Worm (Caenorhabditis elegans) whole organism, young adult: Measurements from ENCODE around the gene ugt-52.
"Not testable (repeated sequence)": the region's sequence is repeated elsewhere in the genome, so short reads cannot be mapped to it uniquely, and the experiment has no call there.

ENCODE experiments used
- B0035.1 ChIP-seq: sonication (generic microtip); optimal IDR thresholded peaks from 2 replicates; lab custom pipeline; 2016; ENCODE audit warnings: missing genetic modification characterization, mild to moderate bottlenecking, missing compliant biosample characterization, missing genotype, missing genetic modification reagents
- ama-1 ChIP-seq, 3 experiments: fragments of 150-350 bp in 1 of 3; sonication (generic microtip) in 2 of 3; optimal IDR thresholded peaks; 2 replicates each; lab custom pipeline; 2014 to 2018; ENCODE audit warnings: missing biosample characterization in 2 of 3, missing genetic modification characterization in 2 of 3, missing genetic modification reagents in 2 of 3
- aptf-3 ChIP-seq: fragments of 200-800 bp; sonication (Bioruptor generic); IDR thresholded peaks from 2 replicates; pipeline ENCODE4 v1.3.6; 2022; ENCODE audit warnings: missing genetic modification characterization, missing compliant biosample characterization
- bed-1 ChIP-seq: fragments of 200-800 bp; sonication (Bioruptor generic); IDR thresholded peaks from 2 replicates; pipeline ENCODE4 v1.3.6; 2022; ENCODE audit warnings: missing genetic modification reagents, missing genetic modification characterization, missing compliant biosample characterization
- dpl-1 ChIP-seq: fragments of 150-350 bp; optimal IDR thresholded peaks from 2 replicates; lab custom pipeline; 2014; ENCODE audit warnings: missing biosample characterization, missing genetic modification reagents, missing genetic modification characterization
- him-1 ChIP-seq: sonication (generic microtip); optimal IDR thresholded peaks from 2 replicates; lab custom pipeline; 2016; ENCODE audit warnings: missing genotype, missing genetic modification reagents, missing genetic modification characterization, missing compliant biosample characterization
- hsf-1 ChIP-seq: fragments of 200-800 bp; sonication (Bioruptor generic); IDR thresholded peaks from 2 replicates; pipeline ENCODE4 v1.3.6; 2022; ENCODE audit warnings: missing genetic modification reagents, missing genetic modification characterization, missing compliant biosample characterization
- lin-35 ChIP-seq, 3 experiments: fragments of 150-350 bp in 2 of 3; sonication (generic microtip) in 1 of 3; optimal IDR thresholded peaks; 2 replicates each; lab custom pipeline; 2014 to 2018; ENCODE audit warnings: missing biosample characterization in 3 of 3, missing genetic modification characterization in 3 of 3, missing genetic modification reagents in 3 of 3
- lin-40 ChIP-seq: sonication (generic microtip); optimal IDR thresholded peaks from 2 replicates; lab custom pipeline; 2016; ENCODE audit warnings: missing genetic modification characterization, mild to moderate bottlenecking, missing compliant biosample characterization, missing genotype, missing genetic modification reagents
- madf-8 ChIP-seq: fragments of 200-800 bp; sonication (Bioruptor generic); conservative IDR thresholded peaks from 2 replicates; pipeline ENCODE4 v1.3.6; 2022; ENCODE audit warnings: missing genetic modification reagents, missing genetic modification characterization, missing compliant biosample characterization
- pha-4 ChIP-seq: fragments of 150-350 bp; sonication (generic microtip); optimal IDR thresholded peaks from 2 replicates; lab custom pipeline; 2014; ENCODE audit warnings: missing biosample characterization, missing genetic modification reagents, missing genetic modification characterization
- snpc-3.4 ChIP-seq: sonication (generic microtip); optimal IDR thresholded peaks from 2 replicates; lab custom pipeline; 2017; ENCODE audit warnings: missing genetic modification characterization, mild to moderate bottlenecking, missing compliant biosample characterization, antibody characterized with exemption, moderate library complexity, missing genotype, missing genetic modification reagents
- somi-1 ChIP-seq: fragments of 200-800 bp; sonication (Bioruptor generic); optimal IDR thresholded peaks from 2 replicates; lab custom pipeline; 2018; ENCODE audit warnings: mild to moderate bottlenecking, missing genetic modification characterization, missing compliant biosample characterization
- unc-62 ChIP-seq: fragments of 150-350 bp; optimal IDR thresholded peaks from 2 replicates; lab custom pipeline; 2014; ENCODE audit warnings: missing biosample characterization, missing genetic modification reagents, missing genetic modification characterization

- TF ChIP-seq lin-35 (GFP tag; optimal IDR thresholded peaks at IDR 0.05; lab: Kevin White, UChicago); lin-40 (tag; lab: Kevin White, UChicago); bed-1 (GFP tag; lab: Robert Waterston, UW); aptf-3 (GFP tag; lab: Robert Waterston, UW); unc-62 (GFP tag; lab: Kevin White, UChicago); madf-8 (GFP tag; lab: Robert Waterston, UW); ama-1 (optimal IDR thresholded peaks at IDR 0.05; lab: Kevin White, UChicago); ama-1 (GFP tag; optimal IDR thresholded peaks at IDR 0.05; lab: Kevin White, UChicago); dpl-1; hsf-1; pha-4 (tag; lab: Kevin White, UChicago); B0035.1 (tag; lab: Kevin White, UChicago); him-1; somi-1 (GFP tag; lab: Kevin White, UChicago); snpc-3.4: not testable (repeated sequence)
Observed at ce11 chrIV:771061-771460, 7.5 kb upstream of the ugt-52 start, which contains the start of gene F56B3.9.
